Fruit fly (Drosophila melanogaster): ENCODE results near the gene CG8086.
A peak's percentile ranks its signal among the peaks of the same experiment; 100 is the strongest.

The CG8086 gene

dm6 chr2L:8229628-8230027, 27.7 kb downstream of the CG8086 start (continued):
- TF ChIP-seq stc (GFP tag; IDR thresholded peaks at IDR 0.05) (peak; percentile 46; the same call in 1 of the 2 replicates), NC2β (GFP tag; optimal IDR thresholded peaks at IDR 0.05) (no peak), CG11560 (tag; IDR thresholded peaks at IDR 0.05) (no peak), croc (GFP tag; conservative IDR thresholded peaks at IDR 0.05) (no peak), Bteb2 (GFP tag; optimal IDR thresholded peaks at IDR 0.05) (no peak), klu (GFP tag; IDR thresholded peaks at IDR 0.05) (no peak), wor (GFP tag; IDR thresholded peaks at IDR 0.05) (no peak), cato (GFP tag; optimal IDR thresholded peaks at IDR 0.05; ENCODE audit: borderline replicate concordance) (no peak), run (tag; optimal IDR thresholded peaks at IDR 0.05) (no peak), CG1233 (GFP tag; optimal IDR thresholded peaks at IDR 0.05) (no peak), sr (GFP tag; IDR thresholded peaks at IDR 0.05) (no peak), CG10543 (GFP tag; optimal IDR thresholded peaks at IDR 0.05) (no peak), CG4820 (GFP tag; optimal IDR thresholded peaks at IDR 0.05) (no peak), CG18599 (GFP tag; optimal IDR thresholded peaks at IDR 0.05) (peak; percentile 5), bbx (GFP tag; IDR thresholded peaks at IDR 0.05; ENCODE audit: partially characterized antibody) (no peak), CG9609 (GFP tag; optimal IDR thresholded peaks at IDR 0.05) (peak; percentile 6), prd (optimal IDR thresholded peaks at IDR 0.05) (no peak), prd (GFP tag; IDR thresholded peaks at IDR 0.05) (peak; percentile 73), CG2116 (GFP tag; optimal IDR thresholded peaks at IDR 0.05) (no peak), H15 (GFP tag; IDR thresholded peaks at IDR 0.05) (peak; percentile 37; the same call in 2 of the 3 replicates), sqz (GFP tag; optimal IDR thresholded peaks at IDR 0.05) (no peak), CG6683 (GFP tag; optimal IDR thresholded peaks at IDR 0.05) (no peak), CG12391 (tag; optimal IDR thresholded peaks at IDR 0.05) (peak; percentile 38), org-1 (GFP tag; optimal IDR thresholded peaks at IDR 0.05) (no peak), CG31441 (GFP tag; IDR thresholded peaks at IDR 0.05) (no peak), Med (GFP tag) (peak; percentile 86), CG7839 (tag; optimal IDR thresholded peaks at IDR 0.05) (peak; percentile 40), CG6254 (GFP tag; optimal IDR thresholded peaks at IDR 0.05) (peak; percentile 3), NC2α (GFP tag; optimal IDR thresholded peaks at IDR 0.05) (no peak), Dref (GFP tag; IDR thresholded peaks at IDR 0.05) (no peak), CG17802 (tag; optimal IDR thresholded peaks at IDR 0.05) (no peak), CG4617 (GFP tag; optimal IDR thresholded peaks at IDR 0.05; ENCODE audit: borderline replicate concordance) (no peak), CG12104 (GFP tag; optimal IDR thresholded peaks at IDR 0.05) (no peak), Ada2b (GFP tag; IDR thresholded peaks at IDR 0.05) (peak; percentile 61; the same call in 1 of the 2 replicates), CG13775 (GFP tag; optimal IDR thresholded peaks at IDR 0.05) (peak; percentile 10), gcm (GFP tag; optimal IDR thresholded peaks at IDR 0.05) (no peak), CG6689 (GFP tag; IDR thresholded peaks at IDR 0.05) (peak; percentile 52; the same call in 1 of the 2 replicates), en (GFP tag; optimal IDR thresholded peaks at IDR 0.05) (no peak), br (optimal IDR thresholded peaks at IDR 0.05) (no peak), Oli (tag; optimal IDR thresholded peaks at IDR 0.05) (peak; percentile 31), Nf-YA (GFP tag; IDR thresholded peaks at IDR 0.05) (no peak), CG16815 (GFP tag; optimal IDR thresholded peaks at IDR 0.05) (no peak), esg (GFP tag; conservative IDR thresholded peaks at IDR 0.05) (peak; percentile 33; the same call in 1 of the 2 replicates), Mes4 (GFP tag; optimal IDR thresholded peaks at IDR 0.05) (no peak), CG10431 (GFP tag; optimal IDR thresholded peaks at IDR 0.05) (no peak), Hr39 (optimal IDR thresholded peaks at IDR 0.05) (no peak), unpg (GFP tag; optimal IDR thresholded peaks at IDR 0.05) (peak; percentile 40), zen2 (GFP tag; IDR thresholded peaks at IDR 0.05; ENCODE audit: partially characterized antibody) (no peak), CG3838 (GFP tag; optimal IDR thresholded peaks at IDR 0.05) (no peak), Pdp1 (GFP tag; optimal IDR thresholded peaks at IDR 0.05) (peak in 1 of 2 experiments; percentile 76), CG4328 (GFP tag; optimal IDR thresholded peaks at IDR 0.05) (no peak), ftz-f1 (GFP tag; optimal IDR thresholded peaks at IDR 0.05) (no peak)

Data from whole organism, embryonic.